Worm (Caenorhabditis elegans): ENCODE data around the gene C49C3.7.
A peak's percentile ranks its signal among the peaks of the same experiment; 100 is the strongest.

The C49C3.7 gene

DNA sequence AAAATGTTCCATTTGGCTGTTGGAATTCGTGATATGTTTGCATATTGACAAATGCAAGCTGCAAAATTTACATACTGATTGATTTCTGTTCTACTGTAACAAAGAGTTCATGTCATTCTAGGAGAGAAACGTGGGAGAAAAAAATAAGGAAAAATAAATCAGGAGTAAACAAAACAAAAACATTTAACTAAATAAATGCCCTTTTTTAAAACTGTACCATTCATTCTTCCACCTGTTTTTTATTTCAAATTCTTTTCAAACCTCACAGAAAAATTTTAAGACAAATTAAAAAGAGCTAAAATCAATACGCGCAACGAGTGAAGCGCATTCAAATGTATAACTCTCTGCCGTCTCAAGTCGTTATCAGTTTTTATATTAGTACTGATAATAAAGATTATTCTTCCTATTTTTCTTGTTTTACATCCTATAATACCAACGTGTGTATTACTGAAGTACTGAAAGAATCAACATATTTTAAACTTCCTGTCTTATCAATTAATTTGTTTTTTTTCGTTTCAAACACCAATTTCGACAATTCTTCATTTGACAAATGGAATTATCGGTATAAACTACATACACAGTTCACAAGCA lies 6.7 kb downstream of the C49C3.7 start, which contains the start of gene C49C3.10 (continued):
- TF ChIP-seq nhr-28 (tag; optimal IDR thresholded peaks at IDR 0.05) (peak; percentile 73), hif-1 (tag; optimal IDR thresholded peaks at IDR 0.05) (no peak), lsy-2 (tag; optimal IDR thresholded peaks at IDR 0.05) (no peak)

DNA sequence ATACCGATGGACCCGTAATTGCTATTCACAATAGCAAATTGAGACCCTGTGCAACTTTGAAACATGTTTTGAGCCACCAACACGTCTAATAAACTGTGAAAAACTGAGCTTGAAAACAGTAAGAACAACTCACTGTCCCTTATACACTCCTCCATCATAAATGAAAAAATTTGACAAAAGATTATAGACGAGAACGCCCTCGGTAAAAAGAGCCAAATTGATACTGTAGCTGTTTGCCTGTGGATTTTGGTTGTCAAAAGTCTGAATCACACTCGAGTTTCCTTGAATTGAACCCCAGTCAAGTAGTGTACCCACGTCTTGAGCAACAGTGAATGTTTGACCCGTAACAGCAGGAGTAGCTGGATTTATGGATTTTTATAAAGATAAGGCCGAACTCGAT lies 8.7 kb downstream of the C49C3.7 start:
- TF ChIP-seq F10B5.3 (tag; optimal IDR thresholded peaks at IDR 0.05) (no peak), unc-62 (GFP tag; optimal IDR thresholded peaks at IDR 0.05 in 1 of 2) (peak in 1 of 2 experiments; percentile 95), unc-62 (tag; optimal IDR thresholded peaks at IDR 0.05) (no peak)

DNA sequence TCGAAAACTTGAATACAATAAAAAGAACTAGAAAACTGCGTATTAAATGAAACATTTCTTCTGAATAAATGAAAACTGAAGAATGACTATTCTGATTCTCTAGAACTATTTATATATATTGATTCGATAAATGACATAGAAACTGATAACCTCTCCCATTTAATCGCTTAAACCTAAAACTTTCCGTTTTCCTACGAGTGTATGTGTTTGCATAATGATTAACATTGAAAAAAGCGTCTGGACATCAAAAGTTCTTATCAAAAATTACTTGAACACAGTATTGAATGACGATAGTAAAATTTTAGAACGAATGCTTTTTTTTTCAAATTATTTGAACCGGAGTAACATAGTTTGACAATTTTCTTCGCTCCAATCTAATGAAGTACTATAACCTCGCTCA lies 9.8 kb downstream of the C49C3.7 start, which contains the start of gene C49C3.9:
TSS of gene C49C3.9 (minus strand) at position 136 of the 400 bp plus-strand sequence.
- TF ChIP-seq pqm-1 (tag; optimal IDR thresholded peaks at IDR 0.05) (peak; percentile 99), lin-1 (GFP tag; IDR thresholded peaks at IDR 0.05) (peak; percentile 77; the same call in 1 of the 2 replicates), dmd-6 (GFP tag; IDR thresholded peaks at IDR 0.05) (peak; percentile 74), nhr-41 (GFP tag; IDR thresholded peaks at IDR 0.05) (peak; percentile 83; the same call in 1 of the 2 replicates), nhr-28 (tag; optimal IDR thresholded peaks at IDR 0.05) (peak; percentile 76), cey-2 (tag; optimal IDR thresholded peaks at IDR 0.05; ENCODE audit: borderline replicate concordance, insufficient read depth) (no peak), unc-130 (GFP tag; optimal IDR thresholded peaks at IDR 0.05) (no peak)

DNA sequence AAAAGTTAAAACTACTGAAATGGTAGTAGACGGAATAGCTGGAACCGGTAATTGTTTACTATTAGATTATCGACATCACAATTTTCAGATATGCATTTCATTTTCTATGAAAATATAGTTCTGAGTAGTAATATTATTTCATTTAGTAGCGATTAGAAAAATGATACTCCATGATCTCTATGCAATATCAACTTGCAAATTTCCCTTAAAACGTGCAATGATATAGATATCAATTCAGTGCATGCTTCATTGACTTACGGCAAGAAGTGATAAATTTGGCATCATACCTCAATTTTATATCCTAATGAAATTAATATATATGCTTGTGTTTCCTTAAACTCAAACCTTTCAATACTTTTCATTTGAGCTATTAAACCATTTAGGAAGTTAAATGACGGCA lies 10.3 kb downstream of the C49C3.7 start, which contains the start of gene C49C3.21:
TSS of gene C49C3.21 (plus strand) at position 301 of the 400 bp plus-strand sequence.
- TF ChIP-seq madf-9 (GFP tag; conservative IDR thresholded peaks at IDR 0.05) (no peak), ceh-44 (GFP tag; IDR thresholded peaks at IDR 0.05) (no peak)

DNA sequence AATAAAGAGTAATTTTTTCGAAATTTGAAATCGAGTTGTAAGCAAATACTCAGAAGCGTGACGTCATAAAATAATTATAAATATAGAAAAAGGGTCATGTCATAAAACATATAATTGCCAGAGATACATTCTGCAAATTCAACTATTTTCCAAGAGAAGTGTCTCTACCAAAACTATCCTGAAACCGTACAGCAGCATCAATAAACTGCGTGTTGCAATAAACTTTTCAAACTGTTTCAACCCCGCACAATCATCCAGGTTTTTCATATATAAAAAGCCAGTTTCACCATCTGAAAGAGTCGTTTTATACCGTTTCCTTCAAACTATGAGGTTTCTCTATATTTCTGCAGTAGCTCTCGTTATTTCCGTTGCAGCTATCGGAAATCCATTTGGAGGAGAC lies 11.1 kb downstream of the C49C3.7 start, which contains the start of gene C49C3.11:
TSS of gene C49C3.11 (plus strand) at position 301 of the 400 bp plus-strand sequence.
- TF ChIP-seq lin-39 (tag; optimal IDR thresholded peaks at IDR 0.05) (no peak), mdt-29 (GFP tag; IDR thresholded peaks at IDR 0.05) (no peak), D1046.2 (GFP tag; IDR thresholded peaks at IDR 0.05) (no peak), ceh-82 (tag; optimal IDR thresholded peaks at IDR 0.05) (no peak), pqm-1 (tag; optimal IDR thresholded peaks at IDR 0.05) (no peak), lsy-2 (tag; optimal IDR thresholded peaks at IDR 0.05) (no peak), nhr-77 (tag; optimal IDR thresholded peaks at IDR 0.05) (no peak), egl-27 (tag; optimal IDR thresholded peaks at IDR 0.05) (no peak), Y5F2A.4 (GFP tag; optimal IDR thresholded peaks at IDR 0.05) (no peak), pha-4 (GFP tag; IDR thresholded peaks at IDR 0.05) (no peak), pha-4 (tag; optimal IDR thresholded peaks at IDR 0.05) (no peak)

DNA sequence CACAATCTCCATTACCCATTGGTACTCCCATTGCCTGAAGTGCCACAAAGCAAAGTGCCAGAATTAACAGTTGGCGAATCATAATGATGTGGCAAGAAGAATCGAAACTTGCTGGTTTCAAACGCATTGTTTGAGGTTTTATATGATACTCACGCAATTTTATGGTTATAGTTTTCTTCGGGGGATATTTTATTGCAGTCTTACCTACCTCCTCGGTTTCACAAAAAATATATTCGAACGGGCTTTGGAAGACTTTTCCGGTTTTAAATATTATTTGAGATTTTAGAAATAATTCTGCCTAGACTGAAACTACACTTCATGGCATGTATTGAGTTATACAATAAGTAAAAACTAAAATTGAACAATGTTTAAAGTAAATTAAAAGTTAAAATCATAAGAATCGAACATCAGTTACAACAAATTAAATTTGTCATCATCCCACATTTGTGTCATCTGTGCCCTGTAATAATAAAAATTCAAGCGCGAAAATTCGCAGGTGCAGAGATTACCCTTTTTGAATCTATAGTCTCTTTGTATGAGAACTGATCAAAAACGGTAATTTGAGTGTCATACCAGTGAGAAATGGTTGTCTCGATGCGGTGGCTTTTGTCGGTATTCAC lies 14.3 kb downstream of the C49C3.7 start, which contains the start of the genes clec-197 and clec-198:
TSS of gene clec-197 (minus strand) at position 101 of the 620 bp plus-strand sequence.
TSS of gene clec-198 (plus strand) at position 570 of the 620 bp plus-strand sequence.
- TF ChIP-seq nhr-28 (tag; optimal IDR thresholded peaks at IDR 0.05) (no peak), nhr-111 (GFP tag; optimal IDR thresholded peaks at IDR 0.05) (no peak), hmg-1.1 (GFP tag; IDR thresholded peaks at IDR 0.05) (no peak), ceh-28 (tag; optimal IDR thresholded peaks at IDR 0.05) (no peak), D1046.2 (GFP tag; IDR thresholded peaks at IDR 0.05) (no peak), lir-3 (tag; optimal IDR thresholded peaks at IDR 0.05) (no peak), lin-38 (GFP tag; IDR thresholded peaks at IDR 0.05) (no peak), egl-27 (tag; optimal IDR thresholded peaks at IDR 0.05) (no peak), daf-16 (GFP tag; optimal IDR thresholded peaks at IDR 0.05) (no peak), daf-16 (tag; optimal IDR thresholded peaks at IDR 0.05) (no peak), rbr-2 (tag; optimal IDR thresholded peaks at IDR 0.05) (no peak), nhr-10 (tag; optimal IDR thresholded peaks at IDR 0.05) (no peak), F44E2.7 (GFP tag; IDR thresholded peaks at IDR 0.05) (no peak), dmd-6 (GFP tag; IDR thresholded peaks at IDR 0.05) (no peak), mxl-3 (GFP tag; optimal IDR thresholded peaks at IDR 0.05) (no peak), aly-2 (tag; optimal IDR thresholded peaks at IDR 0.05) (no peak), nhr-25 (tag; optimal IDR thresholded peaks at IDR 0.05; ENCODE audit: borderline replicate concordance, insufficient read depth) (no peak), dpl-1 (GFP tag; optimal IDR thresholded peaks at IDR 0.05) (no peak), ama-1 (optimal IDR thresholded peaks at IDR 0.05) (no peak), mdt-29 (GFP tag; IDR thresholded peaks at IDR 0.05) (no peak)

Measured in whole organism, L4 larva.